Worm (Caenorhabditis elegans) whole organism, L1 larva: ENCODE results near the gene str-227.
A peak's percentile ranks its signal among the peaks of the same experiment; 100 is the strongest.

Experiments
- C16A3.4 ChIP-seq: fragments of 150-350 bp; optimal IDR thresholded peaks from 2 replicates; lab custom pipeline; 2014; ENCODE audit warnings: missing biosample characterization, missing genetic modification characterization
- F16B12.6 ChIP-seq: fragments of 150-350 bp; optimal IDR thresholded peaks from 2 replicates; lab custom pipeline; 2014; ENCODE audit warnings: missing biosample characterization, missing genetic modification characterization
- aly-2 ChIP-seq: fragments of 150-350 bp; optimal IDR thresholded peaks from 2 replicates; lab custom pipeline; 2014; ENCODE audit warnings: missing biosample characterization, missing genetic modification characterization
- ama-1 ChIP-seq: fragments of 150-350 bp; optimal IDR thresholded peaks from 2 replicates; lab custom pipeline; 2014
- blmp-1 ChIP-seq: fragments of 150-350 bp; optimal IDR thresholded peaks from 2 replicates; lab custom pipeline; 2014; ENCODE audit warnings: missing biosample characterization, missing genetic modification characterization
- ceh-88 ChIP-seq: fragments of 200-800 bp; sonication (Bioruptor generic); IDR thresholded peaks from 2 replicates; pipeline ENCODE4 v1.3.6; 2022; ENCODE audit warnings: missing genetic modification characterization, missing compliant biosample characterization
- ces-1 ChIP-seq: fragments of 150-350 bp; optimal IDR thresholded peaks from 2 replicates; lab custom pipeline; 2014; ENCODE audit warnings: missing biosample characterization, missing genetic modification reagents, missing genetic modification characterization
- dpl-1 ChIP-seq, 3 experiments: fragments of 150-350 bp in 2 of 3; sonication (generic microtip) in 1 of 3; optimal IDR thresholded peaks; 2 replicates each; lab custom pipeline; 2014 to 2017; ENCODE audit warnings: missing biosample characterization in 3 of 3, missing genetic modification characterization in 3 of 3, missing genetic modification reagents in 3 of 3
- efl-1 ChIP-seq, 4 experiments: fragments of 150-350 bp; optimal IDR thresholded peaks in 3 of 4; peaks in 1 of 4; 1 replicate in 1 of 4; 2 replicates in 3 of 4; lab custom pipeline; 2014; ENCODE audit warnings: missing biosample characterization in 2 of 4, missing genetic modification characterization in 2 of 4, missing genetic modification reagents in 2 of 4
- efl-3 ChIP-seq: fragments of 200-800 bp; sonication (Bioruptor generic); optimal IDR thresholded peaks from 2 replicates; lab custom pipeline; 2018; ENCODE audit warnings: mild to moderate bottlenecking, missing genetic modification characterization, missing compliant biosample characterization
- egl-27 ChIP-seq, 2 experiments: fragments of 150-350 bp in 1 of 2; sonication (generic microtip); optimal IDR thresholded peaks; 3 replicates each; lab custom pipeline; 2017 to 2018; ENCODE audit warnings: missing biosample characterization in 2 of 2, missing genetic modification characterization in 2 of 2, missing genetic modification reagents in 2 of 2
- elt-2 ChIP-seq: sonication (generic microtip); optimal IDR thresholded peaks from 2 replicates; lab custom pipeline; 2016; ENCODE audit warnings: missing genetic modification characterization, mild to moderate bottlenecking, inconsistent platforms, missing compliant biosample characterization, missing genetic modification reagents
- elt-3 ChIP-seq, 6 experiments: fragments of 150-350 bp in 1 of 6; sonication (generic microtip); optimal IDR thresholded peaks; 2 replicates each; lab custom pipeline; 2017 to 2018; ENCODE audit warnings: missing biosample characterization in 6 of 6, missing genetic modification characterization in 6 of 6, inconsistent platforms in 1 of 6
- fkh-4 ChIP-seq: sonication (generic microtip); optimal IDR thresholded peaks from 2 replicates; lab custom pipeline; 2016; ENCODE audit warnings: missing compliant biosample characterization, missing genetic modification characterization, borderline replicate concordance
- fos-1 ChIP-seq: fragments of 150-350 bp; optimal IDR thresholded peaks from 2 replicates; lab custom pipeline; 2014; ENCODE audit warnings: missing biosample characterization, missing genetic modification characterization
- grh-1 ChIP-seq: fragments of 200-800 bp; sonication (Bioruptor generic); IDR thresholded peaks from 2 replicates; pipeline ENCODE4 v1.3.6; 2022; ENCODE audit warnings: missing genetic modification reagents, missing genetic modification characterization, missing compliant biosample characterization
- hlh-17 ChIP-seq: fragments of 200-800 bp; sonication (Bioruptor generic); optimal IDR thresholded peaks from 2 replicates; lab custom pipeline; 2018; ENCODE audit warnings: missing genetic modification characterization, mild to moderate bottlenecking, missing compliant biosample characterization, moderate library complexity, borderline replicate concordance
- hlh-4 ChIP-seq: sonication (generic microtip); optimal IDR thresholded peaks from 2 replicates; lab custom pipeline; 2016; ENCODE audit warnings: mild to moderate bottlenecking, missing genetic modification characterization, missing compliant biosample characterization
- lin-15B ChIP-seq: fragments of 150-350 bp; sonication (generic microtip); optimal IDR thresholded peaks from 3 replicates; lab custom pipeline; 2014; ENCODE audit warnings: missing biosample characterization, missing genetic modification characterization
- lin-39 ChIP-seq: fragments of 150-350 bp; optimal IDR thresholded peaks from 2 replicates; lab custom pipeline; 2014; ENCODE audit warnings: missing biosample characterization, missing genetic modification reagents, missing genetic modification characterization
- lir-3 ChIP-seq: sonication (generic microtip); optimal IDR thresholded peaks from 2 replicates; lab custom pipeline; 2016; ENCODE audit warnings: mild to moderate bottlenecking, missing genetic modification characterization, moderate library complexity, missing compliant biosample characterization; ENCODE audit not compliant: poor library complexity
- lsy-2 ChIP-seq, 2 experiments: fragments of 150-350 bp; optimal IDR thresholded peaks; 2 replicates each; lab custom pipeline; 2014; ENCODE audit warnings: missing biosample characterization in 2 of 2, missing genetic modification characterization in 2 of 2
- mdl-1 ChIP-seq, 2 experiments: fragments of 150-350 bp; optimal IDR thresholded peaks; 2 replicates each; lab custom pipeline; 2014 to 2017; ENCODE audit warnings: missing biosample characterization in 2 of 2, missing genetic modification characterization in 2 of 2, inconsistent platforms in 1 of 2
- mep-1 ChIP-seq: fragments of 150-350 bp; optimal IDR thresholded peaks from 2 replicates; lab custom pipeline; 2014; ENCODE audit warnings: missing biosample characterization, missing genetic modification characterization
- nhr-12 ChIP-seq: sonication (generic microtip); optimal IDR thresholded peaks from 2 replicates; lab custom pipeline; 2017; ENCODE audit warnings: missing biosample characterization, missing genetic modification characterization
- nhr-77 ChIP-seq: fragments of 150-350 bp; optimal IDR thresholded peaks from 2 replicates; lab custom pipeline; 2014; ENCODE audit warnings: missing biosample characterization, missing genetic modification characterization
- nhr-85 ChIP-seq: sonication (generic microtip); peaks from one replicate; lab custom pipeline; 2016; ENCODE audit warnings: missing genetic modification characterization, inconsistent platforms, missing compliant biosample characterization
- pqm-1 ChIP-seq: sonication (generic microtip); optimal IDR thresholded peaks from 3 replicates; lab custom pipeline; 2017; ENCODE audit warnings: missing biosample characterization, missing genetic modification characterization
- snpc-4 ChIP-seq: fragments of 150-350 bp; optimal IDR thresholded peaks from 2 replicates; lab custom pipeline; 2014; ENCODE audit warnings: missing biosample characterization, missing genetic modification characterization
- sptf-1 ChIP-seq: fragments of 150-350 bp; optimal IDR thresholded peaks from 2 replicates; lab custom pipeline; 2014; ENCODE audit warnings: missing biosample characterization, missing genetic modification characterization
- tlp-1 ChIP-seq: fragments of 150-350 bp; optimal IDR thresholded peaks from 2 replicates; lab custom pipeline; 2014; ENCODE audit warnings: missing biosample characterization, missing genetic modification characterization
- unc-130 ChIP-seq: fragments of 150-350 bp; optimal IDR thresholded peaks from 2 replicates; lab custom pipeline; 2017; ENCODE audit warnings: missing biosample characterization, missing genetic modification characterization, inconsistent platforms
- unc-62 ChIP-seq: fragments of 150-350 bp; optimal IDR thresholded peaks from 2 replicates; lab custom pipeline; 2014; ENCODE audit warnings: missing biosample characterization, missing genetic modification reagents, missing genetic modification characterization
- vab-15 ChIP-seq: sonication (generic microtip); optimal IDR thresholded peaks from 2 replicates; lab custom pipeline; 2017; ENCODE audit warnings: missing genotype, mild to moderate bottlenecking, missing genetic modification characterization, missing compliant biosample characterization
- xbp-1 ChIP-seq: sonication (generic microtip); optimal IDR thresholded peaks from 2 replicates; lab custom pipeline; 2016; ENCODE audit warnings: missing genetic modification characterization, missing compliant biosample characterization
- ztf-4 ChIP-seq: fragments of 150-350 bp; optimal IDR thresholded peaks from 2 replicates; lab custom pipeline; 2014; ENCODE audit warnings: missing biosample characterization, missing genetic modification characterization

The str-227 gene

ce11 chrV:3551765-3552164 is 33.8 kb downstream of the str-227 start, which contains the start of gene grl-28:
Gene grl-28 (minus strand): TSS chrV:3551865.
- peak; percentile 1 for TF ChIP-seq nhr-85
- no peak for TF ChIP-seq C16A3.4 (tag; lab: Kevin White, UChicago)
- TF ChIP-seq mep-1 (tag; lab: Kevin White, UChicago) = no peak

- no peak for TF ChIP-seq efl-1 (optimal IDR thresholded peaks at IDR 0.05; lab: Kevin White, UChicago)
- TF ChIP-seq efl-1 (GFP tag; optimal IDR thresholded peaks at IDR 0.05 in 1 of 2; lab: Kevin White, UChicago) = peak in 1 of 2 experiments; percentile 91
- TF ChIP-seq grh-1 = no peak
- no peak for TF ChIP-seq unc-130 (tag; lab: Kevin White, UChicago)
- no peak for TF ChIP-seq lsy-2 (tag; optimal IDR thresholded peaks at IDR 0.05; lab: Kevin White, UChicago)
- no peak for TF ChIP-seq unc-62 (GFP tag; lab: Kevin White, UChicago)
- no peak for TF ChIP-seq xbp-1 (tag; lab: Kevin White, UChicago)
- no peak for TF ChIP-seq C16A3.4 (tag; lab: Kevin White, UChicago)
- peak; percentile 35 for TF ChIP-seq blmp-1 (tag; lab: Kevin White, UChicago)
- no peak for TF ChIP-seq sptf-1 (tag; lab: Kevin White, UChicago)
- no peak for TF ChIP-seq tlp-1 (tag; lab: Kevin White, UChicago)
- peak; percentile 70 for TF ChIP-seq elt-2 (tag; lab: Kevin White, UChicago)
- TF ChIP-seq aly-2 = no peak
These were observed 34.9 kb downstream of the str-227 start, which contains the start of gene T24A6.20 for ce11 chrV:3552740-3553469. Gene T24A6.20 (plus strand): TSS chrV:3553134.

ce11 chrV:3554869-3555268 is 36.9 kb downstream of the str-227 start, which contains the start of gene grl-29:
Gene grl-29 (minus strand): TSS chrV:3555236.
- TF ChIP-seq elt-3 (tag; optimal IDR thresholded peaks at IDR 0.05; lab: Kevin White, UChicago) (no peak), ces-1 (GFP tag; lab: Kevin White, UChicago) (no peak), fkh-4 (tag; lab: Kevin White, UChicago) (no peak), unc-130 (tag; lab: Kevin White, UChicago) (no peak), elt-2 (tag; lab: Kevin White, UChicago) (no peak), snpc-4 (no peak), sptf-1 (tag; lab: Kevin White, UChicago) (no peak), F16B12.6 (tag; lab: Kevin White, UChicago) (no peak)

- TF ChIP-seq snpc-4 = no peak
- TF ChIP-seq lin-39 (tag; lab: Kevin White, UChicago) = no peak
- no peak for TF ChIP-seq vab-15 (tag; lab: Kevin White, UChicago)
- TF ChIP-seq sptf-1 (tag; lab: Kevin White, UChicago) = no peak
- no peak for TF ChIP-seq nhr-77 (tag; lab: Kevin White, UChicago)
- no peak for TF ChIP-seq ztf-4 (tag; lab: Kevin White, UChicago)
- no peak for TF ChIP-seq egl-27 (tag; optimal IDR thresholded peaks at IDR 0.05; lab: Kevin White, UChicago)
- TF ChIP-seq hlh-17 (GFP tag; lab: Kevin White, UChicago) = no peak
- TF ChIP-seq fos-1 = no peak
- TF ChIP-seq hlh-4 (tag; lab: Kevin White, UChicago) = no peak
- no peak for TF ChIP-seq lir-3 (tag; lab: Kevin White, UChicago)
- TF ChIP-seq efl-3 = no peak
- no peak for TF ChIP-seq ama-1
- TF ChIP-seq ceh-88 = no peak
- TF ChIP-seq nhr-12 = no peak
- no peak for TF ChIP-seq elt-3 (tag; optimal IDR thresholded peaks at IDR 0.05; lab: Kevin White, UChicago)
- no peak for TF ChIP-seq pqm-1 (tag; lab: Kevin White, UChicago)
- TF ChIP-seq lin-15B (tag; lab: Kevin White, UChicago) = no peak
- TF ChIP-seq mdl-1 (tag; optimal IDR thresholded peaks at IDR 0.05; lab: Kevin White, UChicago) = no peak
- no peak for TF ChIP-seq dpl-1 (GFP tag; optimal IDR thresholded peaks at IDR 0.05; lab: Kevin White, UChicago)
These were observed 38.0 kb downstream of the str-227 start, which contains the start of gene grl-30 for ce11 chrV:3555986-3556385. Gene grl-30 (plus strand): TSS chrV:3556286.
